Worm (Caenorhabditis elegans) whole organism, young adult: ENCODE results near the gene prx-3.

Experiments used
- C17E4.6 ChIP-seq: fragments of 200-800 bp; sonication (Bioruptor generic); IDR thresholded peaks from 2 replicates; pipeline ENCODE4 v1.3.6; 2022; ENCODE audit warnings: missing genetic modification reagents, missing genetic modification characterization, missing compliant biosample characterization
- F22D6.2 ChIP-seq: sonication (generic microtip); optimal IDR thresholded peaks from 2 replicates; lab custom pipeline; 2016; ENCODE audit warnings: mild to moderate bottlenecking, missing genetic modification characterization, missing compliant biosample characterization
- F23B12.7 ChIP-seq: sonication (generic microtip); optimal IDR thresholded peaks from 2 replicates; lab custom pipeline; 2017; ENCODE audit warnings: missing genetic modification characterization, mild to moderate bottlenecking, missing compliant biosample characterization, antibody characterized with exemption, moderate library complexity; ENCODE audit not compliant: insufficient read depth
- F33H1.4 ChIP-seq: fragments of 200-800 bp; sonication (Bioruptor generic); IDR thresholded peaks from 2 replicates; pipeline ENCODE4 v1.3.6; 2022; ENCODE audit warnings: missing genetic modification reagents, missing genetic modification characterization, missing compliant biosample characterization
- F57A8.1 ChIP-seq: fragments of 200-800 bp; sonication (Bioruptor generic); optimal IDR thresholded peaks from 2 replicates; lab custom pipeline; 2018; ENCODE audit warnings: mild to moderate bottlenecking, missing genetic modification characterization, moderate library complexity, missing compliant biosample characterization
- T07F8.4 ChIP-seq: sonication (generic microtip); optimal IDR thresholded peaks from 2 replicates; lab custom pipeline; 2016; ENCODE audit warnings: mild to moderate bottlenecking, missing genetic modification characterization, moderate library complexity, missing compliant biosample characterization
- Y53F4B.3 ChIP-seq: fragments of 200-800 bp; sonication (Bioruptor generic); IDR thresholded peaks from 2 replicates; pipeline ENCODE4 v1.3.6; 2022; ENCODE audit warnings: missing genetic modification reagents, missing genetic modification characterization, missing compliant biosample characterization
- Y95B8A.8 ChIP-seq: fragments of 200-800 bp; sonication (Bioruptor generic); IDR thresholded peaks from 2 replicates; pipeline ENCODE4 v1.3.6; 2022; ENCODE audit warnings: missing genetic modification reagents, missing genetic modification characterization, missing compliant biosample characterization
- ZK185.1 ChIP-seq: sonication (generic microtip); optimal IDR thresholded peaks from 2 replicates; lab custom pipeline; 2016; ENCODE audit warnings: mild to moderate bottlenecking, missing genetic modification characterization, missing compliant biosample characterization; ENCODE audit not compliant: poor library complexity, severe bottlenecking
- aptf-3 ChIP-seq: fragments of 200-800 bp; sonication (Bioruptor generic); IDR thresholded peaks from 2 replicates; pipeline ENCODE4 v1.3.6; 2022; ENCODE audit warnings: missing genetic modification characterization, missing compliant biosample characterization
- attf-3 ChIP-seq: fragments of 200-800 bp; sonication (Bioruptor generic); conservative IDR thresholded peaks from 2 replicates; pipeline ENCODE4 v1.3.6; 2022; ENCODE audit warnings: missing genetic modification reagents, missing genetic modification characterization, missing compliant biosample characterization
- attf-5 ChIP-seq: fragments of 200-800 bp; sonication (Bioruptor generic); optimal IDR thresholded peaks from 2 replicates; lab custom pipeline; 2018; ENCODE audit warnings: mild to moderate bottlenecking, missing genetic modification characterization, missing compliant biosample characterization
- bed-1 ChIP-seq: fragments of 200-800 bp; sonication (Bioruptor generic); IDR thresholded peaks from 2 replicates; pipeline ENCODE4 v1.3.6; 2022; ENCODE audit warnings: missing genetic modification reagents, missing genetic modification characterization, missing compliant biosample characterization
- ccch-3 ChIP-seq: fragments of 200-800 bp; sonication (Bioruptor generic); optimal IDR thresholded peaks from 2 replicates; lab custom pipeline; 2018; ENCODE audit warnings: mild to moderate bottlenecking, missing genetic modification characterization, missing compliant biosample characterization
- ceh-100 ChIP-seq: fragments of 200-800 bp; sonication (Bioruptor generic); IDR thresholded peaks from 2 replicates; pipeline ENCODE4 v1.3.6; 2022; ENCODE audit warnings: missing genetic modification reagents, missing genetic modification characterization, missing compliant biosample characterization
- ceh-58 ChIP-seq: fragments of 200-800 bp; sonication (Bioruptor generic); IDR thresholded peaks from 2 replicates; pipeline ENCODE4 v1.3.6; 2022; ENCODE audit warnings: missing genetic modification characterization, missing compliant biosample characterization
- ceh-79 ChIP-seq: sonication (generic microtip); optimal IDR thresholded peaks from 2 replicates; lab custom pipeline; 2017; ENCODE audit warnings: mild to moderate bottlenecking, missing genetic modification characterization, missing compliant biosample characterization
- die-1 ChIP-seq: sonication (generic microtip); optimal IDR thresholded peaks from 2 replicates; lab custom pipeline; 2016; ENCODE audit warnings: missing genotype, mild to moderate bottlenecking, missing genetic modification characterization, missing compliant biosample characterization
- dox-1 ChIP-seq: fragments of 200-800 bp; sonication (Bioruptor generic); IDR thresholded peaks from 2 replicates; pipeline ENCODE4 v1.3.6; 2022; ENCODE audit warnings: missing genetic modification reagents, missing genetic modification characterization, missing compliant biosample characterization
- egrh-3 ChIP-seq: fragments of 200-800 bp; sonication (Bioruptor generic); IDR thresholded peaks from 2 replicates; pipeline ENCODE4 v1.3.6; 2022; ENCODE audit warnings: missing genetic modification reagents, missing genetic modification characterization, missing compliant biosample characterization
- ekl-4 ChIP-seq: fragments of 200-800 bp; sonication (Bioruptor generic); IDR thresholded peaks from 2 replicates; pipeline ENCODE4 v1.3.6; 2022; ENCODE audit warnings: missing genetic modification reagents, missing genetic modification characterization, missing compliant biosample characterization
- ets-4 ChIP-seq: fragments of 200-800 bp; sonication (Bioruptor generic); optimal IDR thresholded peaks from 2 replicates; lab custom pipeline; 2018; ENCODE audit warnings: mild to moderate bottlenecking, missing genetic modification characterization, missing compliant biosample characterization
- fkh-3 ChIP-seq: sonication (generic microtip); optimal IDR thresholded peaks from 2 replicates; lab custom pipeline; 2016; ENCODE audit warnings: mild to moderate bottlenecking, missing genetic modification characterization, missing compliant biosample characterization
- gei-17 ChIP-seq: fragments of 200-800 bp; sonication (Bioruptor generic); optimal IDR thresholded peaks from 2 replicates; lab custom pipeline; 2018; ENCODE audit warnings: mild to moderate bottlenecking, missing genetic modification characterization, missing compliant biosample characterization
- him-1 ChIP-seq: sonication (generic microtip); optimal IDR thresholded peaks from 2 replicates; lab custom pipeline; 2016; ENCODE audit warnings: missing genotype, missing genetic modification reagents, missing genetic modification characterization, missing compliant biosample characterization
- hlh-12 ChIP-seq: sonication (generic microtip); optimal IDR thresholded peaks from 2 replicates; lab custom pipeline; 2016; ENCODE audit warnings: missing genetic modification characterization, missing compliant biosample characterization
- hmg-20 ChIP-seq: fragments of 200-800 bp; sonication (Bioruptor generic); IDR thresholded peaks from 2 replicates; pipeline ENCODE4 v1.3.6; 2022; ENCODE audit warnings: missing genetic modification reagents, missing genetic modification characterization, missing compliant biosample characterization
- lag-1 ChIP-seq: fragments of 200-800 bp; sonication (Bioruptor generic); IDR thresholded peaks from 2 replicates; pipeline ENCODE4 v1.3.6; 2022; ENCODE audit warnings: missing genetic modification reagents, missing genetic modification characterization, missing compliant biosample characterization
- let-607 ChIP-seq, 2 experiments: fragments of 200-800 bp in 1 of 2; sonication (Bioruptor generic) in 1 of 2; sonication (generic microtip) in 1 of 2; optimal IDR thresholded peaks; 2 replicates each; lab custom pipeline; 2016 to 2018; ENCODE audit warnings: mild to moderate bottlenecking in 2 of 2, missing compliant biosample characterization in 2 of 2, missing genetic modification characterization in 2 of 2, moderate library complexity in 2 of 2, missing genotype in 1 of 2
- lir-1 ChIP-seq: fragments of 200-800 bp; sonication (Bioruptor generic); conservative IDR thresholded peaks from 2 replicates; pipeline ENCODE4 v1.3.6; 2022; ENCODE audit warnings: missing genetic modification reagents, missing genetic modification characterization, missing compliant biosample characterization
- lsy-27 ChIP-seq: sonication (generic microtip); optimal IDR thresholded peaks from 2 replicates; lab custom pipeline; 2017; ENCODE audit warnings: missing genetic modification characterization, mild to moderate bottlenecking, missing compliant biosample characterization, antibody characterized with exemption, missing genotype, borderline replicate concordance; ENCODE audit not compliant: insufficient read depth
- nfya-1 ChIP-seq: sonication (generic microtip); optimal IDR thresholded peaks from 2 replicates; lab custom pipeline; 2017; ENCODE audit warnings: antibody characterized with exemption, missing compliant biosample characterization, missing genetic modification characterization, borderline replicate concordance; ENCODE audit not compliant: insufficient read depth
- nfya-2 ChIP-seq: fragments of 200-800 bp; sonication (Bioruptor generic); IDR thresholded peaks from 2 replicates; pipeline ENCODE4 v1.3.6; 2022; ENCODE audit warnings: missing genetic modification reagents, missing genetic modification characterization, missing compliant biosample characterization
- nhr-120 ChIP-seq: fragments of 200-800 bp; sonication (Bioruptor generic); IDR thresholded peaks from 2 replicates; pipeline ENCODE4 v1.3.6; 2022; ENCODE audit warnings: missing genetic modification characterization, missing compliant biosample characterization
- nhr-27 ChIP-seq: fragments of 200-800 bp; sonication (Bioruptor generic); optimal IDR thresholded peaks from 2 replicates; lab custom pipeline; 2018; ENCODE audit warnings: mild to moderate bottlenecking, missing genetic modification characterization, moderate library complexity, missing compliant biosample characterization
- rcor-1 ChIP-seq: fragments of 200-800 bp; sonication (Bioruptor generic); IDR thresholded peaks from 2 replicates; pipeline ENCODE4 v1.3.6; 2022; ENCODE audit warnings: missing genetic modification reagents, missing genetic modification characterization, missing compliant biosample characterization
- rec-8 ChIP-seq, 2 experiments: sonication (generic microtip); optimal IDR thresholded peaks; 2 replicates each; lab custom pipeline; 2016; ENCODE audit warnings: mild to moderate bottlenecking in 2 of 2, missing genetic modification characterization in 2 of 2, missing genetic modification reagents in 2 of 2, missing genotype in 2 of 2, missing biosample characterization in 1 of 2, missing compliant biosample characterization in 1 of 2, moderate library complexity in 1 of 2
- tbp1 ChIP-seq: fragments of 200-800 bp; sonication (Bioruptor generic); optimal IDR thresholded peaks from 2 replicates; lab custom pipeline; 2018; ENCODE audit warnings: mild to moderate bottlenecking, missing genetic modification characterization, missing compliant biosample characterization
- tbx-9 ChIP-seq: sonication (generic microtip); optimal IDR thresholded peaks from 2 replicates; lab custom pipeline; 2016; ENCODE audit warnings: borderline replicate concordance, missing genetic modification characterization, inconsistent platforms, missing compliant biosample characterization
- tlf-1 ChIP-seq: fragments of 200-800 bp; sonication (Bioruptor generic); optimal IDR thresholded peaks from 2 replicates; lab custom pipeline; 2018; ENCODE audit warnings: mild to moderate bottlenecking, missing genetic modification characterization, missing compliant biosample characterization
- unc-62 ChIP-seq: fragments of 150-350 bp; optimal IDR thresholded peaks from 2 replicates; lab custom pipeline; 2014; ENCODE audit warnings: missing biosample characterization, missing genetic modification reagents, missing genetic modification characterization
- ztf-3 ChIP-seq: fragments of 200-800 bp; sonication (Bioruptor generic); optimal IDR thresholded peaks from 2 replicates; lab custom pipeline; 2018; ENCODE audit warnings: mild to moderate bottlenecking, missing genetic modification characterization, missing compliant biosample characterization

The prx-3 gene

ce11 chrX:6084439-6084838 is 28.3 kb downstream of the prx-3 start, which contains the start of gene C45B2.2:
TSS of gene C45B2.2 (plus strand) at chrX:6084739.
- TF ChIP-seq attf-5 (GFP tag; lab: Kevin White, UChicago) (no peak), Y95B8A.8 (GFP tag; lab: Robert Waterston, UW) (no peak), F22D6.2 (tag; lab: Kevin White, UChicago) (no peak), aptf-3 (GFP tag; lab: Robert Waterston, UW) (no peak), ccch-3 (GFP tag; lab: Kevin White, UChicago) (no peak), F23B12.7 (tag; lab: Kevin White, UChicago) (no peak)
- TF ChIP-seq, all 124 proteins: peak for 0

- TF ChIP-seq bed-1 (GFP tag; lab: Robert Waterston, UW): no peak
- no peak for TF ChIP-seq ekl-4 (GFP tag; lab: Robert Waterston, UW)
- TF ChIP-seq F23B12.7 (tag; lab: Kevin White, UChicago): no peak
- TF ChIP-seq attf-3 (GFP tag; lab: Robert Waterston, UW): no peak
- no peak for TF ChIP-seq ceh-79 (tag; lab: Kevin White, UChicago)
- TF ChIP-seq Y53F4B.3: no peak
- TF ChIP-seq ceh-100 (GFP tag; lab: Robert Waterston, UW): no peak
- no peak for TF ChIP-seq gei-17
- TF ChIP-seq him-1: no peak
- TF ChIP-seq nfya-1 (tag; lab: Kevin White, UChicago): no peak
- no peak for TF ChIP-seq fkh-3 (tag; lab: Kevin White, UChicago)
- no peak for TF ChIP-seq dox-1 (GFP tag; lab: Robert Waterston, UW)
- TF ChIP-seq hmg-20 (GFP tag; lab: Robert Waterston, UW): no peak
- TF ChIP-seq tbx-9: no peak
- no peak for TF ChIP-seq rec-8 (tag; optimal IDR thresholded peaks at IDR 0.05; lab: Kevin White, UChicago)
- TF ChIP-seq tlf-1: no peak
- no peak for TF ChIP-seq unc-62
- TF ChIP-seq ets-4 (GFP tag; lab: Kevin White, UChicago): no peak
Observed at ce11 chrX:6082660-6083059, 30.1 kb downstream of the prx-3 start, which contains the start of gene C45B2.3. TSS of gene C45B2.3 (plus strand) at chrX:6082960.

- TF ChIP-seq ztf-3 (GFP tag; lab: Kevin White, UChicago): no peak
- no peak for TF ChIP-seq die-1 (tag; lab: Kevin White, UChicago)
- no peak for TF ChIP-seq egrh-3
- no peak for TF ChIP-seq ZK185.1 (tag; lab: Kevin White, UChicago)
- no peak for TF ChIP-seq nfya-2 (GFP tag; lab: Robert Waterston, UW)
- no peak for TF ChIP-seq rcor-1 (GFP tag; lab: Robert Waterston, UW)
- TF ChIP-seq fkh-3 (tag; lab: Kevin White, UChicago): no peak
- TF ChIP-seq dox-1 (GFP tag; lab: Robert Waterston, UW): no peak
- no peak for TF ChIP-seq nhr-120 (GFP tag; lab: Robert Waterston, UW)
- TF ChIP-seq F57A8.1: no peak
Observed at ce11 chrX:6081793-6082192, 30.9 kb downstream of the prx-3 start.

ce11 chrX:6075209-6075608 is 37.5 kb downstream of the prx-3 start, which contains the start of gene lgc-58:
TSS of gene lgc-58 (plus strand) at chrX:6075509.
- no peak for TF ChIP-seq Y53F4B.3

- TF ChIP-seq C17E4.6 (GFP tag; lab: Robert Waterston, UW) (no peak), F57A8.1 (no peak), lsy-27 (no peak), hlh-12 (tag; lab: Kevin White, UChicago) (no peak), T07F8.4 (no peak), attf-5 (GFP tag; lab: Kevin White, UChicago) (no peak), lag-1 (GFP tag; lab: Robert Waterston, UW) (no peak), nhr-27 (no peak), let-607 (tag; optimal IDR thresholded peaks at IDR 0.05; lab: Kevin White, UChicago) (no peak), lir-1 (GFP tag; lab: Robert Waterston, UW) (no peak), dox-1 (GFP tag; lab: Robert Waterston, UW) (no peak), bed-1 (GFP tag; lab: Robert Waterston, UW) (no peak), F33H1.4 (GFP tag; lab: Robert Waterston, UW) (no peak), ceh-58 (no peak), tbp1 (GFP tag; lab: Kevin White, UChicago) (no peak)
Observed at ce11 chrX:6066618-6067017, 46.1 kb downstream of the prx-3 start.
